Worm (Caenorhabditis elegans) whole organism, L1 larva: ENCODE measurements around the gene irld-24.

Source experiments
- egl-27 ChIP-seq, 2 experiments: fragments of 150-350 bp in 1 of 2; sonication (generic microtip); optimal IDR thresholded peaks; 3 replicates each; lab custom pipeline; 2017 to 2018; ENCODE audit warnings: missing biosample characterization in 2 of 2, missing genetic modification characterization in 2 of 2, missing genetic modification reagents in 2 of 2
- elt-2 ChIP-seq: sonication (generic microtip); optimal IDR thresholded peaks from 2 replicates; lab custom pipeline; 2016; ENCODE audit warnings: missing genetic modification characterization, mild to moderate bottlenecking, inconsistent platforms, missing compliant biosample characterization, missing genetic modification reagents
- hlh-4 ChIP-seq: sonication (generic microtip); optimal IDR thresholded peaks from 2 replicates; lab custom pipeline; 2016; ENCODE audit warnings: mild to moderate bottlenecking, missing genetic modification characterization, missing compliant biosample characterization
- jun-1 ChIP-seq: fragments of 150-350 bp; optimal IDR thresholded peaks from 2 replicates; lab custom pipeline; 2014; ENCODE audit warnings: missing biosample characterization, missing genetic modification reagents, missing genetic modification characterization
- mep-1 ChIP-seq: fragments of 150-350 bp; optimal IDR thresholded peaks from 2 replicates; lab custom pipeline; 2014; ENCODE audit warnings: missing biosample characterization, missing genetic modification characterization
- nhr-11 ChIP-seq: fragments of 150-350 bp; optimal IDR thresholded peaks from 2 replicates; lab custom pipeline; 2014; ENCODE audit warnings: missing biosample characterization, missing genetic modification characterization
- nhr-28 ChIP-seq: fragments of 150-350 bp; optimal IDR thresholded peaks from 2 replicates; lab custom pipeline; 2014; ENCODE audit warnings: missing biosample characterization, missing genetic modification characterization
- nhr-77 ChIP-seq: fragments of 150-350 bp; optimal IDR thresholded peaks from 2 replicates; lab custom pipeline; 2014; ENCODE audit warnings: missing biosample characterization, missing genetic modification characterization
- snpc-4 ChIP-seq: fragments of 150-350 bp; optimal IDR thresholded peaks from 2 replicates; lab custom pipeline; 2014; ENCODE audit warnings: missing biosample characterization, missing genetic modification characterization
- sptf-1 ChIP-seq: fragments of 150-350 bp; optimal IDR thresholded peaks from 2 replicates; lab custom pipeline; 2014; ENCODE audit warnings: missing biosample characterization, missing genetic modification characterization
- unc-130 ChIP-seq: fragments of 150-350 bp; optimal IDR thresholded peaks from 2 replicates; lab custom pipeline; 2017; ENCODE audit warnings: missing biosample characterization, missing genetic modification characterization, inconsistent platforms

- TF ChIP-seq unc-130 (tag; lab: Kevin White, UChicago): no peak
- no peak for TF ChIP-seq hlh-4 (tag; lab: Kevin White, UChicago)
- TF ChIP-seq elt-2: peak; percentile 50
- no peak for TF ChIP-seq mep-1 (tag; lab: Kevin White, UChicago)
- TF ChIP-seq nhr-77 (tag; lab: Kevin White, UChicago): no peak
- TF ChIP-seq egl-27 (tag; optimal IDR thresholded peaks at IDR 0.05; lab: Kevin White, UChicago): no peak
- no peak for TF ChIP-seq nhr-28 (tag; lab: Kevin White, UChicago)
- no peak for TF ChIP-seq snpc-4
- TF ChIP-seq sptf-1: no peak
- TF ChIP-seq jun-1 (tag; lab: Kevin White, UChicago): no peak
- TF ChIP-seq nhr-11 (tag; lab: Kevin White, UChicago): no peak
Measured at ce11 chrX:14024400-14024953, 38.1 kb downstream of the irld-24 start.
